Fruit fly (Drosophila melanogaster): ENCODE data around the gene Ag5r2.
A peak's percentile ranks its signal among the peaks of the same experiment; 100 is the strongest.

Gene Ag5r2

dm6 chrX:14765737-14766253 lies 18.1 kb downstream of the Ag5r2 start, which contains the start of gene CG15890 (continued):
- TF ChIP-seq nerfin-1 (tag; optimal IDR thresholded peaks at IDR 0.05) (peak; percentile 45), CG8290 (GFP tag; optimal IDR thresholded peaks at IDR 0.05) (no peak), CG8290 (tag; optimal IDR thresholded peaks at IDR 0.05) (peak in 1 of 2 experiments; percentile 25), mirr (GFP tag; optimal IDR thresholded peaks at IDR 0.05) (no peak), Ets65A (GFP tag) (peak; percentile 72), CG13296 (GFP tag; optimal IDR thresholded peaks at IDR 0.05) (peak; percentile 43), abd-A (tag; optimal IDR thresholded peaks at IDR 0.05) (no peak), cas (GFP tag; IDR thresholded peaks at IDR 0.05) (no peak), CG11247 (GFP tag; IDR thresholded peaks at IDR 0.05) (no peak), salm (tag; optimal IDR thresholded peaks at IDR 0.05) (no peak), CG11398 (GFP tag; optimal IDR thresholded peaks at IDR 0.05) (no peak), yki (optimal IDR thresholded peaks at IDR 0.05) (no peak), HmgD (GFP tag; optimal IDR thresholded peaks at IDR 0.05) (no peak), CG34376 (GFP tag; optimal IDR thresholded peaks at IDR 0.05) (no peak), chn (GFP tag; optimal IDR thresholded peaks at IDR 0.05) (peak; percentile 36), gcm2 (GFP tag; optimal IDR thresholded peaks at IDR 0.05) (peak; percentile 13), eve (GFP tag; optimal IDR thresholded peaks at IDR 0.05) (peak in 1 of 2 experiments; percentile 62), fd3F (GFP tag; optimal IDR thresholded peaks at IDR 0.05) (peak; percentile 14), CG17186 (GFP tag; optimal IDR thresholded peaks at IDR 0.05) (no peak), CG17912 (GFP tag; optimal IDR thresholded peaks at IDR 0.05) (no peak), Fer1 (GFP tag; optimal IDR thresholded peaks at IDR 0.05) (peak; percentile 57), CG1233 (GFP tag; optimal IDR thresholded peaks at IDR 0.05) (peak; percentile 21), cad (GFP tag; optimal IDR thresholded peaks at IDR 0.05) (no peak), CG2712 (tag; optimal IDR thresholded peaks at IDR 0.05) (peak; percentile 75), MTF-1 (GFP tag; optimal IDR thresholded peaks at IDR 0.05; ENCODE audit: borderline replicate concordance) (no peak), Sox102F (GFP tag; optimal IDR thresholded peaks at IDR 0.05) (peak; percentile 76), E2f2 (GFP tag; IDR thresholded peaks at IDR 0.05) (0 out of 2 replicates have a peak, but pooled peaks have one; percentile 30), Nf-YB (GFP tag; optimal IDR thresholded peaks at IDR 0.05) (peak; percentile 43), CG8765 (GFP tag; IDR thresholded peaks at IDR 0.05) (no peak), CG32772 (GFP tag; IDR thresholded peaks at IDR 0.05) (no peak), Lpt (GFP tag; optimal IDR thresholded peaks at IDR 0.05) (no peak), CG12236 (GFP tag; optimal IDR thresholded peaks at IDR 0.05) (no peak), B-H2 (GFP tag; optimal IDR thresholded peaks at IDR 0.05) (no peak), aop (GFP tag; IDR thresholded peaks at IDR 0.05) (no peak), CG2116 (GFP tag; optimal IDR thresholded peaks at IDR 0.05) (peak; percentile 0), sima (GFP tag; optimal IDR thresholded peaks at IDR 0.05) (no peak), tap (tag; optimal IDR thresholded peaks at IDR 0.05) (no peak), YL-1 (GFP tag; optimal IDR thresholded peaks at IDR 0.05) (no peak), kah (GFP tag; optimal IDR thresholded peaks at IDR 0.05) (no peak), sim (GFP tag; IDR thresholded peaks at IDR 0.05) (no peak), Hr78 (GFP tag; optimal IDR thresholded peaks at IDR 0.05) (no peak), CG6791 (GFP tag; IDR thresholded peaks at IDR 0.05; ENCODE audit: partially characterized antibody) (no peak), jigr1 (GFP tag; IDR thresholded peaks at IDR 0.05) (no peak), pan (optimal IDR thresholded peaks at IDR 0.05) (no peak), pan (GFP tag; optimal IDR thresholded peaks at IDR 0.05 in 1 of 2, IDR thresholded peaks at IDR 0.05 in 1 of 2) (peak in 1 of 2 experiments; percentile 23), Elba2 (GFP tag; optimal IDR thresholded peaks at IDR 0.05) (no peak), hbn (GFP tag; IDR thresholded peaks at IDR 0.05; ENCODE audit: partially characterized antibody) (no peak), Myb (GFP tag; optimal IDR thresholded peaks at IDR 0.05) (no peak), CG3281 (GFP tag; optimal IDR thresholded peaks at IDR 0.05) (peak; percentile 71), z (GFP tag; IDR thresholded peaks at IDR 0.05) (no peak), CG10979 (tag; optimal IDR thresholded peaks at IDR 0.05) (peak; percentile 66), CG4820 (GFP tag; optimal IDR thresholded peaks at IDR 0.05) (peak; percentile 62)
